Worm (Caenorhabditis elegans): ENCODE measurements around the gene wrb-1.
"Not testable (repeated sequence)": the region's sequence is repeated elsewhere in the genome, so short reads cannot be mapped to it uniquely, and the experiment has no call there.

Gene wrb-1

ce11 chrV:1197064-1197724 lies 1.3 kb downstream of the wrb-1 start:
- peak; percentile 22 for TF ChIP-seq crh-2 (tag; optimal IDR thresholded peaks at IDR 0.05)
- peak in 1 of 2 experiments; percentile 47 for TF ChIP-seq lsy-2 (tag; optimal IDR thresholded peaks at IDR 0.05)
- TF ChIP-seq lin-13 (GFP tag; optimal IDR thresholded peaks at IDR 0.05): peak; percentile 49
- TF ChIP-seq nhr-129 (tag; optimal IDR thresholded peaks at IDR 0.05): peak; percentile 38
- TF ChIP-seq C34F6.9 (tag; optimal IDR thresholded peaks at IDR 0.05): peak; percentile 42
- peak; percentile 55 for TF ChIP-seq sma-3 (GFP tag; optimal IDR thresholded peaks at IDR 0.05)
- peak; percentile 8 for TF ChIP-seq sma-9 (GFP tag; optimal IDR thresholded peaks at IDR 0.05)
- not testable (repeated sequence) for TF ChIP-seq sma-9 (tag; optimal IDR thresholded peaks at IDR 0.05)
- peak; percentile 66 for TF ChIP-seq unc-55 (GFP tag; optimal IDR thresholded peaks at IDR 0.05)
- peak; percentile 65 for TF ChIP-seq gmeb-1 (tag; optimal IDR thresholded peaks at IDR 0.05)
- peak; percentile 49 for TF ChIP-seq F13H6.1 (tag; optimal IDR thresholded peaks at IDR 0.05)

- TF ChIP-seq nhr-6 (tag; optimal IDR thresholded peaks at IDR 0.05): no peak
- no peak for TF ChIP-seq unc-39 (tag; optimal IDR thresholded peaks at IDR 0.05)
- no peak for TF ChIP-seq dmd-4 (tag; optimal IDR thresholded peaks at IDR 0.05)
- TF ChIP-seq egl-27 (tag; optimal IDR thresholded peaks at IDR 0.05): no peak
- TF ChIP-seq lin-39 (tag; optimal IDR thresholded peaks at IDR 0.05): no peak
- TF ChIP-seq nhr-129 (tag; optimal IDR thresholded peaks at IDR 0.05): no peak
- TF ChIP-seq skn-1 (tag; optimal IDR thresholded peaks at IDR 0.05): no peak
- TF ChIP-seq fos-1 (tag; optimal IDR thresholded peaks at IDR 0.05): no peak
- no peak for TF ChIP-seq sma-3 (GFP tag; optimal IDR thresholded peaks at IDR 0.05)
- no peak for TF ChIP-seq mab-5 (tag; optimal IDR thresholded peaks at IDR 0.05)
- no peak for TF ChIP-seq alr-1 (tag; optimal IDR thresholded peaks at IDR 0.05)
- no peak for TF ChIP-seq unc-55 (GFP tag; optimal IDR thresholded peaks at IDR 0.05)
- TF ChIP-seq ztf-4 (tag; optimal IDR thresholded peaks at IDR 0.05): no peak
- TF ChIP-seq unc-62 (GFP tag; optimal IDR thresholded peaks at IDR 0.05): no peak
- no peak for TF ChIP-seq blmp-1 (tag; optimal IDR thresholded peaks at IDR 0.05; ENCODE audit: insufficient read depth)
- TF ChIP-seq lin-13 (GFP tag; optimal IDR thresholded peaks at IDR 0.05): no peak
- no peak for TF ChIP-seq ztf-11 (tag; optimal IDR thresholded peaks at IDR 0.05)
- no peak for TF ChIP-seq mdl-1 (tag; optimal IDR thresholded peaks at IDR 0.05)
- TF ChIP-seq nhr-21 (tag; optimal IDR thresholded peaks at IDR 0.05): no peak
These were observed 3.5 kb downstream of the wrb-1 start, which contains the start of gene Y50D4A.6 for ce11 chrV:1199219-1199889. Gene Y50D4A.6, minus strand, starts transcription at chrV:1199269.

ce11 chrV:1201717-1202116 lies 5.8 kb downstream of the wrb-1 start:
- TF ChIP-seq crh-2 (tag; optimal IDR thresholded peaks at IDR 0.05) (no peak), unc-55 (GFP tag; optimal IDR thresholded peaks at IDR 0.05) (peak; percentile 52), nhr-237 (tag; optimal IDR thresholded peaks at IDR 0.05) (no peak)

ce11 chrV:1206971-1207370 lies 11.1 kb downstream of the wrb-1 start, which contains the start of gene Y50D4A.5:
Gene Y50D4A.5, plus strand, starts transcription at chrV:1207307.
- TF ChIP-seq C34F6.9 (tag; optimal IDR thresholded peaks at IDR 0.05) (peak; percentile 38), gmeb-1 (tag; optimal IDR thresholded peaks at IDR 0.05) (peak; percentile 54), lsy-2 (tag; optimal IDR thresholded peaks at IDR 0.05) (peak in 1 of 2 experiments; percentile 26), alr-1 (tag; optimal IDR thresholded peaks at IDR 0.05) (no peak), egl-27 (tag; optimal IDR thresholded peaks at IDR 0.05) (no peak), unc-55 (GFP tag; optimal IDR thresholded peaks at IDR 0.05) (peak; percentile 2), sma-3 (GFP tag; optimal IDR thresholded peaks at IDR 0.05) (peak; percentile 26), elt-1 (tag; optimal IDR thresholded peaks at IDR 0.05) (no peak), fos-1 (tag; optimal IDR thresholded peaks at IDR 0.05) (no peak)

ce11 chrV:1207589-1207988 lies 11.7 kb downstream of the wrb-1 start, which contains the start of gene Y50D4A.1:
Gene Y50D4A.1, plus strand, starts transcription at chrV:1207889.
- no peak for TF ChIP-seq ama-1 (optimal IDR thresholded peaks at IDR 0.05)
- TF ChIP-seq sma-3 (GFP tag; optimal IDR thresholded peaks at IDR 0.05): no peak
- no peak for TF ChIP-seq lin-39 (tag; optimal IDR thresholded peaks at IDR 0.05)
- TF ChIP-seq egl-27 (tag; optimal IDR thresholded peaks at IDR 0.05): no peak
- no peak for TF ChIP-seq mbf-1 (tag; optimal IDR thresholded peaks at IDR 0.05)
- no peak for TF ChIP-seq zag-1 (tag; optimal IDR thresholded peaks at IDR 0.05)
- no peak for TF ChIP-seq nhr-12 (tag; optimal IDR thresholded peaks at IDR 0.05)
- no peak for TF ChIP-seq nhr-10 (tag; optimal IDR thresholded peaks at IDR 0.05)
- TF ChIP-seq ceh-16 (tag; optimal IDR thresholded peaks at IDR 0.05): no peak
- no peak for TF ChIP-seq R02D3.7 (tag; optimal IDR thresholded peaks at IDR 0.05)
- no peak for TF ChIP-seq nhr-25 (tag; optimal IDR thresholded peaks at IDR 0.05)

Data from whole organism, L2 larva.